Fruit fly (Drosophila melanogaster) whole organism, embryonic: Measurements from ENCODE around the gene Obp99c.

Source experiments
- CG10209 ChIP-seq: fragments of 200-800 bp; sonication (Bioruptor generic); optimal IDR thresholded peaks from 3 replicates; lab custom pipeline; 2017; ENCODE audit warnings: missing biosample characterization, mild to moderate bottlenecking, missing genetic modification characterization, missing genetic modification reagents
- CG10321 ChIP-seq: fragments of 200-800 bp; sonication (Bioruptor generic); IDR thresholded peaks from 2 replicates; pipeline ENCODE4 v1.3.6; 2022; ENCODE audit warnings: missing biosample characterization, missing genetic modification characterization
- CG11504 ChIP-seq: fragments of 200-800 bp; sonication (Bioruptor generic); optimal IDR thresholded peaks from 3 replicates; lab custom pipeline; 2019; ENCODE audit warnings: missing biosample characterization, mild to moderate bottlenecking, missing genetic modification characterization, moderate library complexity
- CG11696 ChIP-seq: fragments of 200-800 bp; sonication (Bioruptor generic); IDR thresholded peaks from 2 replicates; pipeline ENCODE4 v1.3.6; 2022; ENCODE audit warnings: missing biosample characterization, missing genetic modification characterization
- CG12659 ChIP-seq: fragments of 200-800 bp; sonication (Bioruptor generic); optimal IDR thresholded peaks from 3 replicates; lab custom pipeline; 2017; ENCODE audit warnings: mild to moderate bottlenecking, missing biosample characterization, missing genetic modification reagents, missing genetic modification characterization
- CG13424 ChIP-seq: fragments of 200-800 bp; sonication (Bioruptor generic); optimal IDR thresholded peaks from 2 replicates; lab custom pipeline; 2019; ENCODE audit warnings: missing biosample characterization, mild to moderate bottlenecking, missing genetic modification characterization, moderate library complexity
- CG13894 ChIP-seq: fragments of 200-800 bp; sonication (Bioruptor generic); optimal IDR thresholded peaks from 3 replicates; lab custom pipeline; 2018; ENCODE audit warnings: missing biosample characterization, mild to moderate bottlenecking, missing genetic modification characterization, moderate library complexity
- CG1647 ChIP-seq: fragments of 200-800 bp; sonication (Bioruptor generic); optimal IDR thresholded peaks from 3 replicates; lab custom pipeline; 2016; ENCODE audit warnings: missing biosample characterization, missing genetic modification characterization
- CG17359 ChIP-seq: fragments of 200-800 bp; sonication (Bioruptor generic); optimal IDR thresholded peaks from 3 replicates; lab custom pipeline; 2018; ENCODE audit warnings: missing biosample characterization, mild to moderate bottlenecking, missing genetic modification characterization, moderate library complexity
- CG18476 ChIP-seq: fragments of 200-800 bp; sonication (Bioruptor generic); optimal IDR thresholded peaks from 2 replicates; lab custom pipeline; 2016; ENCODE audit warnings: missing biosample characterization, mild to moderate bottlenecking, missing genetic modification characterization
- CG2116 ChIP-seq: fragments of 200-800 bp; sonication (Bioruptor generic); optimal IDR thresholded peaks from 3 replicates; lab custom pipeline; 2018; ENCODE audit warnings: missing biosample characterization, mild to moderate bottlenecking, missing genetic modification characterization
- CG2678 ChIP-seq: fragments of 200-800 bp; sonication (Bioruptor generic); optimal IDR thresholded peaks from 3 replicates; lab custom pipeline; 2019; ENCODE audit warnings: missing biosample characterization, mild to moderate bottlenecking, missing genetic modification characterization, moderate library complexity
- CG3065 ChIP-seq: fragments of 200-800 bp; sonication (Bioruptor generic); optimal IDR thresholded peaks from 2 replicates; lab custom pipeline; 2016; ENCODE audit warnings: missing biosample characterization, missing genetic modification characterization
- CG31224 ChIP-seq: fragments of 200-800 bp; sonication (Bioruptor generic); IDR thresholded peaks from 2 replicates; pipeline ENCODE4 v1.3.6; 2022; ENCODE audit warnings: missing biosample characterization, missing genetic modification characterization
- CG3281 ChIP-seq: fragments of 200-800 bp; sonication (Bioruptor generic); optimal IDR thresholded peaks from 3 replicates; lab custom pipeline; 2017; ENCODE audit warnings: missing biosample characterization, mild to moderate bottlenecking, missing genetic modification characterization
- CG42726 ChIP-seq: fragments of 200-800 bp; sonication (Bioruptor generic); IDR thresholded peaks from 2 replicates; pipeline ENCODE4 v1.3.6; 2022; ENCODE audit warnings: missing biosample characterization, missing genetic modification characterization; ENCODE audit not compliant: partially characterized antibody
- CG6791 ChIP-seq: fragments of 200-800 bp; sonication (Bioruptor generic); IDR thresholded peaks from 3 replicates; pipeline ENCODE4 v1.3.6; 2022; ENCODE audit warnings: missing biosample characterization, missing genetic modification characterization; ENCODE audit not compliant: partially characterized antibody
- Dip3 ChIP-seq: fragments of 200-800 bp; sonication (Bioruptor generic); optimal IDR thresholded peaks from 3 replicates; lab custom pipeline; 2016; ENCODE audit warnings: missing biosample characterization, missing genetic modification characterization
- Doc3 ChIP-seq: fragments of 200-800 bp; sonication (Bioruptor generic); IDR thresholded peaks from 3 replicates; pipeline ENCODE4 v1.3.6; 2022; ENCODE audit warnings: missing biosample characterization, missing genetic modification characterization; ENCODE audit not compliant: partially characterized antibody
- Drgx ChIP-seq: fragments of 200-800 bp; sonication (Bioruptor generic); IDR thresholded peaks from 2 replicates; pipeline ENCODE4 v1.3.6; 2022; ENCODE audit warnings: missing biosample characterization, missing genetic modification characterization
- Fer3 ChIP-seq: fragments of 200-800 bp; sonication (Bioruptor generic); optimal IDR thresholded peaks from 2 replicates; lab custom pipeline; 2018; ENCODE audit warnings: missing biosample characterization, mild to moderate bottlenecking, missing genetic modification characterization, moderate library complexity
- GATAe ChIP-seq: fragments of 200-800 bp; sonication (Bioruptor generic); conservative IDR thresholded peaks from 2 replicates; pipeline ENCODE4 v1.3.6; 2022; ENCODE audit warnings: missing biosample characterization, missing genetic modification characterization
- Hr78 ChIP-seq, 2 experiments: fragments of 200-800 bp in 1 of 2; fragments of >200 bp in 1 of 2; sonication (Bioruptor generic) in 1 of 2; optimal IDR thresholded peaks; 2 replicates each; lab custom pipeline; 2017 to 2019; ENCODE audit warnings: missing biosample characterization in 2 of 2, missing genetic modification characterization in 2 of 2, mild to moderate bottlenecking in 1 of 2, moderate library complexity in 1 of 2
- Kr ChIP-seq: fragments of 200-800 bp; sonication (Bioruptor generic); optimal IDR thresholded peaks from 2 replicates; lab custom pipeline; 2017; ENCODE audit warnings: missing biosample characterization, mild to moderate bottlenecking, missing genetic modification characterization
- Mrtf ChIP-seq: fragments of 200-800 bp; sonication (Bioruptor generic); IDR thresholded peaks from 3 replicates; pipeline ENCODE4 v1.3.6; 2022; ENCODE audit warnings: missing biosample characterization, missing genetic modification characterization
- NC2β ChIP-seq: fragments of 200-800 bp; sonication (Bioruptor generic); optimal IDR thresholded peaks from 2 replicates; lab custom pipeline; 2016; ENCODE audit warnings: missing biosample characterization, missing genetic modification characterization
- PHDP ChIP-seq: fragments of 200-800 bp; sonication (Bioruptor generic); optimal IDR thresholded peaks from 3 replicates; lab custom pipeline; 2018; ENCODE audit warnings: missing biosample characterization, mild to moderate bottlenecking, missing genetic modification characterization, moderate library complexity
- Scr ChIP-seq: fragments of 200-800 bp; sonication (Bioruptor generic); IDR thresholded peaks from 2 replicates; pipeline ENCODE4 v1.3.6; 2022; ENCODE audit warnings: missing biosample characterization, missing genetic modification characterization; ENCODE audit not compliant: partially characterized antibody
- Sry-β ChIP-seq: fragments of 200-800 bp; sonication (Bioruptor generic); optimal IDR thresholded peaks from 2 replicates; lab custom pipeline; 2018; ENCODE audit warnings: missing biosample characterization, mild to moderate bottlenecking, missing genetic modification characterization, moderate library complexity
- abd-A ChIP-seq: fragments of 200-800 bp; sonication (Bioruptor generic); optimal IDR thresholded peaks from 3 replicates; lab custom pipeline; 2019; ENCODE audit warnings: missing biosample characterization, mild to moderate bottlenecking, missing genetic modification characterization, moderate library complexity
- ara ChIP-seq: fragments of 200-800 bp; sonication (Bioruptor generic); IDR thresholded peaks from 2 replicates; pipeline ENCODE4 v1.3.6; 2022; ENCODE audit warnings: missing biosample characterization, missing genetic modification characterization
- exex ChIP-seq: fragments of 200-800 bp; sonication (Bioruptor generic); optimal IDR thresholded peaks from 4 replicates; lab custom pipeline; 2018; ENCODE audit warnings: missing biosample characterization, mild to moderate bottlenecking, missing genetic modification characterization, moderate library complexity
- fru ChIP-seq: fragments of >200 bp; optimal IDR thresholded peaks from 2 replicates; lab custom pipeline; 2017
- gce ChIP-seq: fragments of 200-800 bp; sonication (Bioruptor generic); IDR thresholded peaks from 3 replicates; pipeline ENCODE4 v1.3.6; 2022; ENCODE audit warnings: missing biosample characterization, missing genetic modification characterization
- gt ChIP-seq: fragments of 200-800 bp; sonication (Bioruptor generic); IDR thresholded peaks from 2 replicates; pipeline ENCODE4 v1.3.6; 2022; ENCODE audit warnings: missing biosample characterization, missing genetic modification characterization
- inv ChIP-seq: fragments of 200-800 bp; sonication (Bioruptor generic); IDR thresholded peaks from 2 replicates; pipeline ENCODE4 v1.3.6; 2022; ENCODE audit warnings: missing biosample characterization, missing genetic modification characterization; ENCODE audit not compliant: partially characterized antibody
- nerfin-1 ChIP-seq: fragments of 200-800 bp; sonication (Bioruptor generic); optimal IDR thresholded peaks from 3 replicates; lab custom pipeline; 2019; ENCODE audit warnings: missing biosample characterization, mild to moderate bottlenecking, missing genetic modification characterization, moderate library complexity
- nerfin-2 ChIP-seq: fragments of 200-800 bp; sonication (Bioruptor generic); IDR thresholded peaks from 2 replicates; pipeline ENCODE4 v1.3.6; 2022; ENCODE audit warnings: missing biosample characterization, missing genetic modification characterization; ENCODE audit not compliant: partially characterized antibody
- nmo ChIP-seq: fragments of 200-800 bp; sonication (Bioruptor generic); optimal IDR thresholded peaks from 2 replicates; lab custom pipeline; 2018; ENCODE audit warnings: missing biosample characterization, mild to moderate bottlenecking, missing genetic modification characterization, moderate library complexity
- org-1 ChIP-seq: fragments of 200-800 bp; sonication (Bioruptor generic); optimal IDR thresholded peaks from 2 replicates; lab custom pipeline; 2017; ENCODE audit warnings: missing biosample characterization, missing genetic modification characterization
- pzg ChIP-seq: fragments of 200-800 bp; sonication (Bioruptor generic); optimal IDR thresholded peaks from 3 replicates; lab custom pipeline; 2018; ENCODE audit warnings: missing biosample characterization, mild to moderate bottlenecking, missing genetic modification characterization, moderate library complexity
- scrt ChIP-seq: fragments of 200-800 bp; sonication (Bioruptor generic); optimal IDR thresholded peaks from 2 replicates; lab custom pipeline; 2018; ENCODE audit warnings: missing biosample characterization, mild to moderate bottlenecking, missing genetic modification characterization, moderate library complexity
- sd ChIP-seq: fragments of 200-800 bp; sonication (Bioruptor generic); optimal IDR thresholded peaks from 3 replicates; lab custom pipeline; 2018; ENCODE audit warnings: missing biosample characterization, mild to moderate bottlenecking, missing genetic modification characterization, moderate library complexity
- sens ChIP-seq: fragments of 200-800 bp; sonication (Bioruptor generic); peaks from one replicate; lab custom pipeline; 2016; ENCODE audit warnings: missing biosample characterization, missing genetic modification characterization
- sug ChIP-seq: fragments of 200-800 bp; optimal IDR thresholded peaks from 2 replicates; lab custom pipeline; 2019; ENCODE audit warnings: missing biosample characterization, mild to moderate bottlenecking, missing genetic modification characterization, moderate library complexity
- trh ChIP-seq: fragments of 200-800 bp; sonication (Bioruptor generic); optimal IDR thresholded peaks from 2 replicates; lab custom pipeline; 2016; ENCODE audit warnings: missing biosample characterization, missing genetic modification characterization
- usp ChIP-seq: fragments of >200 bp; optimal IDR thresholded peaks from 2 replicates; lab custom pipeline; 2017; ENCODE audit warnings: missing biosample characterization, missing genetic modification characterization

Obp99c gene

DNA sequence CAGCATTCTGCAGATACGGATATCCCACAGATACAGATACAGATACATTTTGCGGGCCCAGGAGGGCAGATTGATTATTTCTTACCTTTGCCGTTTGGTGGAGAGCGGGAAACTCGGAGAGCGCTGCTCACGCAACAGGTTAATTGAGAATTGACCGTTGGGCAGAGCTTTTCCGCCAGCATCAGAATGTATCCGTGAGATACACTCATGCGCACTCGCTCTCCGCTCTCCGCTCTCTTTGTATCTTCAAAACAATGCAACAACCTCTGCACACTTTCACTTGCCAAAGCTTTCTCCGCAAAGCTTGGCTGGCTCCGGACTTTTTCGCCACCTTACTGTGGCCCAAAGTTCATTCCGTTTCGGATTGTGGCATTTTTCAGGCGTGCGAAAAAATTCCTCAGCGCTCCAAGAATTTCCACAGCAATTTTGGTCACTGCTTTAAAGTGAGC lies 6.9 kb downstream of the Obp99c start, which contains the start of the genes CG7582 and Gycalpha99B (continued):
- TF ChIP-seq abd-A (peak; percentile 24), nerfin-1 (tag; lab: Kevin White, UChicago) (peak; percentile 71), nerfin-2 (GFP tag; lab: Robert Waterston, UW) (peak; percentile 11; the same call in 1 of the 2 replicates), sd (tag; lab: Kevin White, UChicago) (peak; percentile 89), Drgx (GFP tag; lab: Robert Waterston, UW) (peak; percentile 38; the same call in 1 of the 2 replicates), Kr (GFP tag; lab: Kevin White, UChicago) (no peak), CG10209 (GFP tag; lab: Kevin White, UChicago) (no peak), CG10321 (GFP tag; lab: Robert Waterston, UW) (no peak), NC2β (GFP tag; lab: Kevin White, UChicago) (no peak)
- TF ChIP-seq, all 482 proteins: peak for 28

DNA sequence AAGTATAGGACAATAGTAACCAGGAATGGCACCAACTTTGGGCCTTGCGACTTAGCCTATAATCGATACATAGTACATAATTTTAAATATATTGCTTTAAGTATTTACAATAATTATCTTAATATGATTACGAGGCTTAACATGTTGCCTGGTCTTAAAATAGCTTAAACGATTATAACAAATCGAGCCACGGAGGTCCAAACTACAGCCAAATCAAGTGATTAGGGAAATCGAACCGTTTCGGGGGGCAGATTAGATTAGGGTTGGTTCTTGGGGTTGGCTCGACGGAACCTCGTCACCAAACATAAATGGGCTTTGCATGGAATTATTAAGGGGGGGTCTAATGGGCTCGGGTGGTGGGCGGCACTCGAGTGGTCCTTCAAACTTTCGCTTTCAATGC lies 7.9 kb downstream of the Obp99c start:
- TF ChIP-seq sug (peak; percentile 55), exex (tag; lab: Kevin White, UChicago) (peak; percentile 78), sens (GFP tag; lab: Kevin White, UChicago) (peak; percentile 11), CG12659 (GFP tag; lab: Kevin White, UChicago) (no peak), nmo (GFP tag; lab: Kevin White, UChicago) (no peak), CG13894 (tag; lab: Kevin White, UChicago) (peak; percentile 11), gt (GFP tag; lab: Robert Waterston, UW) (no peak), gce (GFP tag; lab: Robert Waterston, UW) (no peak)

DNA sequence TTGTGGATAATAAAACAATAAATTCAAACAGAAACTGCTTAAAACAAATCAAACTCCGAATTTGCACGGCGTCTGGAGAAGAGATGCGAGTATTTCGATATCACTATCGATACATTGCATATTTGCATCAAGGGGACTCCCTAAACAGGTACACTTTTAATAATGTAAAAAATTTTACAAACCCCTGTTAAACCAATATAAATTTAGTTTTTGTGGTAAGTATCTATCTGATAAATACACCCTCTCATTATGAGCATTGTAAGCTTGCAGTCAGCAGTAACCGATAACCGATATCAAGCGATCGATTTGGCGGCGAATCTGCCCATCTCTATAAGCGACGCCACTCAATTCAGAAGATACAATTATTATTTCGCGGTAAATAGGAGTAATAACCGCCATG lies 13.8 kb downstream of the Obp99c start, which contains the start of the genes Bub3 and Cap-D2:
TSS of gene Bub3 (minus strand) at position 89 of the 400 bp plus-strand sequence.
TSS of gene Cap-D2 (plus strand) at position 319 of the 400 bp plus-strand sequence.
- TF ChIP-seq pzg = peak; percentile 53
- TF ChIP-seq trh (GFP tag; lab: Kevin White, UChicago) = no peak
- TF ChIP-seq CG2678 (tag; lab: Kevin White, UChicago) = no peak
- TF ChIP-seq Mrtf (GFP tag; lab: Robert Waterston, UW) = no peak
- TF ChIP-seq PHDP (tag; lab: Kevin White, UChicago) = no peak
- no peak for TF ChIP-seq fru (lab: Kevin White, UChicago)
- TF ChIP-seq inv (GFP tag; lab: Robert Waterston, UW) = peak; percentile 70
- TF ChIP-seq Dip3 = peak; percentile 72
- TF ChIP-seq CG6791 (GFP tag; lab: Robert Waterston, UW) = peak; percentile 75
- TF ChIP-seq CG18476 (GFP tag; lab: Kevin White, UChicago) = peak; percentile 70
- TF ChIP-seq CG17359 (tag; lab: Kevin White, UChicago) = no peak
- TF ChIP-seq Sry-β (GFP tag; lab: Kevin White, UChicago) = peak; percentile 4
- TF ChIP-seq Doc3 (GFP tag; lab: Robert Waterston, UW) = peak; percentile 86
- TF ChIP-seq CG13424 = peak; percentile 77
- no peak for TF ChIP-seq org-1 (GFP tag; lab: Kevin White, UChicago)
- TF ChIP-seq scrt = no peak
- TF ChIP-seq CG42726 (GFP tag; lab: Robert Waterston, UW) = 0 out of 2 replicates have a peak, but pooled peaks have one; percentile 12
- TF ChIP-seq Hr78 (GFP tag; optimal IDR thresholded peaks at IDR 0.05; lab: Kevin White, UChicago) = no peak
- TF ChIP-seq CG11504 (tag; lab: Kevin White, UChicago) = no peak
- no peak for TF ChIP-seq ara (GFP tag; lab: Robert Waterston, UW)
- no peak for TF ChIP-seq GATAe
- TF ChIP-seq CG3281 (GFP tag; lab: Kevin White, UChicago) = no peak
- peak; percentile 60 for TF ChIP-seq Fer3 (tag; lab: Kevin White, UChicago)
- TF ChIP-seq CG11696 (GFP tag; lab: Robert Waterston, UW) = no peak
- TF ChIP-seq usp (GFP tag; lab: Kevin White, UChicago) = no peak
- peak; percentile 76 for TF ChIP-seq CG2116 (GFP tag; lab: Kevin White, UChicago)
- TF ChIP-seq CG1647 (GFP tag; lab: Kevin White, UChicago) = peak; percentile 62
- TF ChIP-seq CG3065 (GFP tag; lab: Kevin White, UChicago) = no peak
- TF ChIP-seq Scr (GFP tag; lab: Robert Waterston, UW) = peak; percentile 88
- TF ChIP-seq CG31224 = peak; percentile 33; the same call in 1 of the 2 replicates
